Worm (Caenorhabditis elegans) whole organism, L3 larva: ENCODE measurements around the gene C55C3.4.
A peak's percentile ranks its signal among the peaks of the same experiment; 100 is the strongest.

Source experiments
- R02D3.7 ChIP-seq: fragments of 150-350 bp; optimal IDR thresholded peaks from 2 replicates; lab custom pipeline; 2014; ENCODE audit warnings: missing biosample characterization, missing genetic modification characterization
- ZK546.5 ChIP-seq: sonication (generic microtip); optimal IDR thresholded peaks from 2 replicates; lab custom pipeline; 2017; ENCODE audit warnings: missing biosample characterization, missing genetic modification characterization
- aly-2 ChIP-seq: fragments of 150-350 bp; optimal IDR thresholded peaks from 2 replicates; lab custom pipeline; 2014; ENCODE audit warnings: missing biosample characterization, missing genetic modification characterization
- ama-1 ChIP-seq: fragments of 150-350 bp; optimal IDR thresholded peaks from 2 replicates; lab custom pipeline; 2018
- ceh-16 ChIP-seq: sonication (generic microtip); optimal IDR thresholded peaks from 2 replicates; lab custom pipeline; 2017; ENCODE audit warnings: missing biosample characterization, missing genetic modification characterization
- ceh-28 ChIP-seq: fragments of 150-350 bp; optimal IDR thresholded peaks from 2 replicates; lab custom pipeline; 2014; ENCODE audit warnings: missing biosample characterization, missing genetic modification reagents, missing genetic modification characterization
- ceh-82 ChIP-seq: fragments of 150-350 bp; optimal IDR thresholded peaks from 2 replicates; lab custom pipeline; 2014; ENCODE audit warnings: missing biosample characterization, missing genetic modification characterization
- ceh-9 ChIP-seq: sonication (generic microtip); optimal IDR thresholded peaks from 2 replicates; lab custom pipeline; 2018; ENCODE audit warnings: missing biosample characterization, missing genetic modification characterization
- daf-12 ChIP-seq: fragments of 150-350 bp; optimal IDR thresholded peaks from 2 replicates; lab custom pipeline; 2014; ENCODE audit warnings: missing biosample characterization, missing genetic modification reagents, missing genetic modification characterization
- egl-27 ChIP-seq: sonication (generic microtip); optimal IDR thresholded peaks from 4 replicates; lab custom pipeline; 2017; ENCODE audit warnings: missing biosample characterization, missing genetic modification reagents, missing genetic modification characterization
- elt-1 ChIP-seq: fragments of 150-350 bp; optimal IDR thresholded peaks from 2 replicates; lab custom pipeline; 2014; ENCODE audit warnings: missing biosample characterization, missing genetic modification characterization
- elt-2 ChIP-seq: sonication (generic microtip); optimal IDR thresholded peaks from 2 replicates; lab custom pipeline; 2016; ENCODE audit warnings: missing genetic modification reagents, mild to moderate bottlenecking, missing genetic modification characterization, missing compliant biosample characterization
- elt-3 ChIP-seq, 3 experiments: fragments of 150-350 bp in 1 of 3; sonication (generic microtip) in 2 of 3; optimal IDR thresholded peaks; 2 replicates in 2 of 3; 4 replicates in 1 of 3; lab custom pipeline; 2014 to 2017; ENCODE audit warnings: missing biosample characterization in 3 of 3, missing genetic modification characterization in 3 of 3
- eor-1 ChIP-seq, 2 experiments: fragments of 150-350 bp; optimal IDR thresholded peaks; 2 replicates each; lab custom pipeline; 2014 to 2018; ENCODE audit warnings: missing biosample characterization in 2 of 2, missing genetic modification characterization in 2 of 2
- fkh-10 ChIP-seq: sonication (generic microtip); optimal IDR thresholded peaks from 2 replicates; lab custom pipeline; 2017; ENCODE audit warnings: missing biosample characterization, missing genetic modification reagents, missing genetic modification characterization
- fkh-2 ChIP-seq: fragments of 150-350 bp; optimal IDR thresholded peaks from 2 replicates; lab custom pipeline; 2014; ENCODE audit warnings: missing biosample characterization, missing genetic modification reagents, missing genetic modification characterization
- fos-1 ChIP-seq: fragments of 150-350 bp; optimal IDR thresholded peaks from 2 replicates; lab custom pipeline; 2014; ENCODE audit warnings: missing biosample characterization, missing genetic modification characterization
- hmg-11 ChIP-seq: sonication (generic microtip); optimal IDR thresholded peaks from 2 replicates; lab custom pipeline; 2016; ENCODE audit warnings: missing genetic modification characterization, missing compliant biosample characterization
- jun-1 ChIP-seq: fragments of 150-350 bp; optimal IDR thresholded peaks from 2 replicates; lab custom pipeline; 2014; ENCODE audit warnings: missing biosample characterization, missing genetic modification reagents, missing genetic modification characterization
- lin-15B ChIP-seq: fragments of 150-350 bp; optimal IDR thresholded peaks from 2 replicates; lab custom pipeline; 2014; ENCODE audit warnings: missing biosample characterization, missing genetic modification characterization
- lin-39 ChIP-seq: fragments of 150-350 bp; optimal IDR thresholded peaks from 2 replicates; lab custom pipeline; 2018; ENCODE audit warnings: missing biosample characterization, missing genetic modification reagents, missing genetic modification characterization
- lsy-12 ChIP-seq: sonication (generic microtip); optimal IDR thresholded peaks from 2 replicates; lab custom pipeline; 2016; ENCODE audit warnings: mild to moderate bottlenecking, missing genetic modification characterization, missing compliant biosample characterization
- mdl-1 ChIP-seq: fragments of 150-350 bp; optimal IDR thresholded peaks from 2 replicates; lab custom pipeline; 2014; ENCODE audit warnings: missing biosample characterization, missing genetic modification characterization
- mml-1 ChIP-seq: fragments of 150-350 bp; sonication (generic microtip); optimal IDR thresholded peaks from 3 replicates; lab custom pipeline; 2014; ENCODE audit warnings: missing biosample characterization, missing genetic modification characterization
- nfya-1 ChIP-seq: sonication (generic microtip); optimal IDR thresholded peaks from 2 replicates; lab custom pipeline; 2017; ENCODE audit warnings: missing genetic modification characterization, mild to moderate bottlenecking, missing compliant biosample characterization, antibody characterized with exemption, moderate library complexity; ENCODE audit not compliant: insufficient read depth
- nhr-11 ChIP-seq: fragments of 150-350 bp; optimal IDR thresholded peaks from 2 replicates; lab custom pipeline; 2014; ENCODE audit warnings: missing biosample characterization, missing genetic modification characterization
- nhr-12 ChIP-seq: fragments of 150-350 bp; optimal IDR thresholded peaks from 2 replicates; lab custom pipeline; 2014; ENCODE audit warnings: missing biosample characterization, missing genetic modification characterization
- nhr-23 ChIP-seq: fragments of 150-350 bp; optimal IDR thresholded peaks from 2 replicates; lab custom pipeline; 2014; ENCODE audit warnings: missing biosample characterization, missing genetic modification reagents, missing genetic modification characterization
- nhr-237 ChIP-seq: fragments of 150-350 bp; optimal IDR thresholded peaks from 2 replicates; lab custom pipeline; 2014; ENCODE audit warnings: missing biosample characterization, missing genetic modification characterization
- nhr-25 ChIP-seq: sonication (generic microtip); optimal IDR thresholded peaks from 2 replicates; lab custom pipeline; 2017; ENCODE audit warnings: missing biosample characterization, missing genetic modification characterization
- nhr-28 ChIP-seq: fragments of 150-350 bp; optimal IDR thresholded peaks from 2 replicates; lab custom pipeline; 2014; ENCODE audit warnings: missing biosample characterization, missing genetic modification characterization
- nhr-67 ChIP-seq: fragments of 150-350 bp; optimal IDR thresholded peaks from 2 replicates; lab custom pipeline; 2014; ENCODE audit warnings: missing biosample characterization, missing genetic modification characterization
- nhr-76 ChIP-seq: fragments of 150-350 bp; sonication (generic microtip); optimal IDR thresholded peaks from 5 replicates; lab custom pipeline; 2014; ENCODE audit warnings: missing biosample characterization, missing genetic modification characterization
- nhr-77 ChIP-seq: fragments of 150-350 bp; optimal IDR thresholded peaks from 2 replicates; lab custom pipeline; 2014; ENCODE audit warnings: missing biosample characterization, missing genetic modification characterization
- pha-4 ChIP-seq: fragments of 150-350 bp; optimal IDR thresholded peaks from 2 replicates; lab custom pipeline; 2014; ENCODE audit warnings: missing biosample characterization, missing genetic modification reagents, missing genetic modification characterization
- pqm-1 ChIP-seq: fragments of 150-350 bp; optimal IDR thresholded peaks from 2 replicates; lab custom pipeline; 2017; ENCODE audit warnings: missing biosample characterization, missing genetic modification characterization, inconsistent platforms
- sea-2 ChIP-seq: fragments of 150-350 bp; sonication (generic microtip); optimal IDR thresholded peaks from 4 replicates; lab custom pipeline; 2014; ENCODE audit warnings: missing biosample characterization, missing genetic modification reagents, missing genetic modification characterization
- skn-1 ChIP-seq: fragments of 150-350 bp; optimal IDR thresholded peaks from 2 replicates; lab custom pipeline; 2014; ENCODE audit warnings: missing biosample characterization, missing genetic modification characterization
- snpc-4 ChIP-seq: fragments of 150-350 bp; optimal IDR thresholded peaks from 2 replicates; lab custom pipeline; 2014; ENCODE audit warnings: missing biosample characterization, missing genetic modification characterization
- tbx-2 ChIP-seq: sonication (generic microtip); optimal IDR thresholded peaks from 2 replicates; lab custom pipeline; 2016; ENCODE audit warnings: mild to moderate bottlenecking, missing genetic modification characterization, missing compliant biosample characterization
- unc-62 ChIP-seq: fragments of 150-350 bp; sonication (generic microtip); optimal IDR thresholded peaks from 4 replicates; lab custom pipeline; 2014; ENCODE audit warnings: missing biosample characterization, missing genetic modification reagents, missing genetic modification characterization
- zag-1 ChIP-seq: fragments of 150-350 bp; optimal IDR thresholded peaks from 2 replicates; lab custom pipeline; 2014; ENCODE audit warnings: missing biosample characterization, missing genetic modification characterization
- ztf-11 ChIP-seq: fragments of 150-350 bp; optimal IDR thresholded peaks from 2 replicates; lab custom pipeline; 2014; ENCODE audit warnings: missing biosample characterization, missing genetic modification characterization
- ztf-4 ChIP-seq: fragments of 150-350 bp; optimal IDR thresholded peaks from 2 replicates; lab custom pipeline; 2014; ENCODE audit warnings: missing biosample characterization, missing genetic modification characterization

C55C3.4 gene

DNA sequence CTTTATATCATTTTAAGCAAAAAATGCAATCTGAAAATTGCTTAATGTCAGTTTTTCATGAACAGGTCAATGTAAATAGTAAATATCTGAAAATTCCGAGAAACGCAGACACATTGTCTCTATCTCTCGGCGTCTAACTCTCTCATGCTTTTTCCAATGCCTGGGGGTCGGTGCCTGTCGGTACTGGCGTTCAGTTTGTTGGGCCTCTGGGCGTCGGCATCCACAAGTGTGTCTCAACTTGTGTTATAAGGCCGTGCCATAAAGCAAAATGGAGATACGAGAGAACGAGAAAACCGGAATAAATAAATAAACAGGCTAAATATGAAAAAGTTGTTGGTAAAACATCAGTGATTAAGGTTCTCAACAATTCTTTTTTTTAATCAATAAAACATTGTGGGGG, 10.8 kb downstream of the C55C3.4 start (continued):
- no peak for TF ChIP-seq ZK546.5 (tag; lab: Kevin White, UChicago)
- no peak for TF ChIP-seq zag-1
- no peak for TF ChIP-seq mml-1 (tag; lab: Kevin White, UChicago)
- no peak for TF ChIP-seq elt-1 (tag; lab: Kevin White, UChicago)
- peak; percentile 21 for TF ChIP-seq lin-39
- no peak for TF ChIP-seq fkh-2
- TF ChIP-seq jun-1: no peak
- TF ChIP-seq unc-62 (GFP tag; lab: Kevin White, UChicago): no peak
- TF ChIP-seq lsy-12: no peak
- TF ChIP-seq daf-12 (tag; lab: Kevin White, UChicago): no peak
- no peak for TF ChIP-seq mdl-1 (tag; lab: Kevin White, UChicago)
- TF ChIP-seq nhr-11 (tag; lab: Kevin White, UChicago): no peak
- TF ChIP-seq ceh-16: no peak
- TF ChIP-seq fkh-10 (GFP tag; lab: Kevin White, UChicago): no peak
- no peak for TF ChIP-seq nhr-67
- no peak for TF ChIP-seq ceh-82 (tag; lab: Kevin White, UChicago)
- TF ChIP-seq ztf-11 (tag; lab: Kevin White, UChicago): no peak
- peak; percentile 78 for TF ChIP-seq hmg-11 (tag; lab: Kevin White, UChicago)
- no peak for TF ChIP-seq nhr-77
- TF ChIP-seq elt-3 (tag; optimal IDR thresholded peaks at IDR 0.05; lab: Kevin White, UChicago): no peak
- no peak for TF ChIP-seq fos-1 (tag; lab: Kevin White, UChicago)
- TF ChIP-seq nhr-28: no peak

DNA sequence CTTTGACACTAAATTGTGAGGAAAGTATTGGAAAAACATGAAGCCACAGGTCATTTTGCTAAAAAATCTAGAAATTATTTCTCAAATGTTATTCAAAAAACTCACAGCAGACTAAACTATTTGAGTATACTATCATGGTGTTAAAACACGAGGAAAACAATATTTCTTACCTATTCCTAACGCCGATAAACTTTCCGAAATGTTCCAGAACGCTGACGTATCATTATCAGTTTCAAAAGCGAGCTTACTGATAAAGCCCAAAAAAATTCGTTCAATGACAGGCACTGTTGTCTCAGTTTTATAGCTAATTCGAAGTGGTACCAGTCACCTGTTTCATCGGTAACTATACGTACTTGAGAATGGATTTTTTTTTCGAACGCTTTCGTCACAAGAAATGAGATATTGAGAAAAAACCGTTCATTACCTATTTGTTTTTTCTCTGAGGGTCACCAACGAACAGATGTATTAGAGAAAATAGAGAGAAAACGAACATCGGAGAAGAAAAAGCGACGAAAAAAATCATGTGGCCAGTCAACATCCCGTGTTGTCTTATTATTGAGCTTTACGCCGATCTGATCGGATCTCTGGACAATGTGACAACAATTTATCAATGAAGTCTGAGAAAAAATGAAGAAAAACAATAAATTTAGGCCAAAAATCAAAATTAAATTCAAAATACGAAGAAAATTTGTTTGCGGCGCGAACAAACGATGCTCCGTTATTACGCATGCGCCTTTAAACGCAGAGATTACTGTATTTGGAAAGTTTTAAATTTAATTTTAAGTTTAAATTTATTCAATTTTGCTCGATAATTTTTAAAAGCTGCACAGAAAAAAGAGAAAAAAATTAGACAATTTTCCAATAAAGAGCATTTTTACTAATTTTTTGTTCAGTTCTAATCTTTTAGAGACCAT, 11.6 kb downstream of the C55C3.4 start:
- TF ChIP-seq mml-1 (tag; lab: Kevin White, UChicago): no peak
- no peak for TF ChIP-seq eor-1 (tag; optimal IDR thresholded peaks at IDR 0.05; lab: Kevin White, UChicago)
- no peak for TF ChIP-seq R02D3.7 (tag; lab: Kevin White, UChicago)
- peak; percentile 25 for TF ChIP-seq ama-1 (lab: Kevin White, UChicago)
- no peak for TF ChIP-seq zag-1
- TF ChIP-seq nfya-1 (tag; lab: Kevin White, UChicago): no peak
- no peak for TF ChIP-seq ceh-28 (tag; lab: Kevin White, UChicago)
- TF ChIP-seq nhr-25 (tag; lab: Kevin White, UChicago): no peak
- TF ChIP-seq ceh-9 (tag; lab: Kevin White, UChicago): no peak
- TF ChIP-seq pqm-1 (tag; lab: Kevin White, UChicago): peak; percentile 42
- TF ChIP-seq tbx-2 (tag; lab: Kevin White, UChicago): no peak
- no peak for TF ChIP-seq mdl-1 (tag; lab: Kevin White, UChicago)
- TF ChIP-seq lin-39: no peak
- TF ChIP-seq nhr-23: no peak
- no peak for TF ChIP-seq ztf-4 (tag; lab: Kevin White, UChicago)
- no peak for TF ChIP-seq ceh-82 (tag; lab: Kevin White, UChicago)
- peak; percentile 71 for TF ChIP-seq elt-2 (tag; lab: Kevin White, UChicago)
- TF ChIP-seq pha-4 (tag; lab: Kevin White, UChicago): peak; percentile 51
- no peak for TF ChIP-seq lin-15B
- peak; percentile 8 for TF ChIP-seq jun-1
- no peak for TF ChIP-seq lsy-12
- no peak for TF ChIP-seq fos-1 (tag; lab: Kevin White, UChicago)
- TF ChIP-seq ceh-16: no peak
- TF ChIP-seq nhr-12 (tag; lab: Kevin White, UChicago): no peak
- TF ChIP-seq nhr-77: no peak
- TF ChIP-seq snpc-4 (tag; lab: Kevin White, UChicago): peak; percentile 61

DNA sequence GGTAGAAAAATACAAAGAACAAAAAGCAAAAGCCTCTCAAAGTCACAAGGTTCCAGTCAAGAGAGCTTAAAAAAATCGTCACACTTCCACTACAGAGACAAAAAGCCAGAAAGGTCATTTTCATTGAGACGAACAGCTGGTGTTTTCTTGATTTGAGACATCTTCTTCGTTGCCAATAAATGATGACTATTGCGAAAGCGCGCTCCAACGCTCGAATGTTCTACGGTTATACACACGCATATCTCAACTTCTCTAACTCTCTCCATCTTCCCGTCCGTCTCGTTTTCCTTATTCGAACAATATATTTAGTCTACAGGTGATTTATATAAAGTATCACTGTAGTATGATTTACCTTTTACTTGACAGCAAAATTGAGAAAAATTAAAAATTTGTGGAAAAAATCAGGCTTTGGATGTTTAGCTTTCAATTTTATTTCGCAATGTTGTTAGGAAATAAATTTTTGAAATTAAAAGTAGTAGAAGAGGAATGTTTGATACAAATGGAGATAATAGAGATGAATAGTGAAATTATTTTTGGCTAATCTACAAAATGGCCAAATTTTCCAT, 12.5 kb downstream of the C55C3.4 start:
- TF ChIP-seq ceh-82 (tag; lab: Kevin White, UChicago) (no peak), nhr-77 (no peak), nhr-12 (tag; lab: Kevin White, UChicago) (no peak), aly-2 (no peak), nhr-76 (tag; lab: Kevin White, UChicago) (no peak), eor-1 (tag; optimal IDR thresholded peaks at IDR 0.05; lab: Kevin White, UChicago) (no peak), pha-4 (tag; lab: Kevin White, UChicago) (peak; percentile 11), ceh-9 (tag; lab: Kevin White, UChicago) (no peak), fos-1 (tag; lab: Kevin White, UChicago) (no peak), pqm-1 (tag; lab: Kevin White, UChicago) (no peak), tbx-2 (tag; lab: Kevin White, UChicago) (no peak), skn-1 (tag; lab: Kevin White, UChicago) (no peak), nhr-28 (no peak), snpc-4 (tag; lab: Kevin White, UChicago) (peak; percentile 7), daf-12 (tag; lab: Kevin White, UChicago) (no peak), R02D3.7 (tag; lab: Kevin White, UChicago) (no peak), lsy-12 (no peak), mml-1 (tag; lab: Kevin White, UChicago) (no peak), unc-62 (GFP tag; lab: Kevin White, UChicago) (no peak), nhr-25 (tag; lab: Kevin White, UChicago) (peak; percentile 92), ZK546.5 (tag; lab: Kevin White, UChicago) (no peak), zag-1 (no peak), elt-2 (tag; lab: Kevin White, UChicago) (peak; percentile 35), sea-2 (GFP tag; lab: Kevin White, UChicago) (no peak), elt-3 (tag; optimal IDR thresholded peaks at IDR 0.05; lab: Kevin White, UChicago) (no peak), nhr-237 (tag; lab: Kevin White, UChicago) (no peak), ceh-16 (no peak), lin-39 (peak; percentile 70), nhr-11 (tag; lab: Kevin White, UChicago) (no peak), egl-27 (no peak), nhr-67 (no peak), nhr-23 (peak; percentile 24)
